Fruit fly (Drosophila melanogaster) whole organism, adult: ENCODE data around the gene CG7011.
A peak's percentile ranks its signal among the peaks of the same experiment; 100 is the strongest.

Source experiments
- CG11617 ChIP-seq: fragments of 200-800 bp; sonication (Bioruptor generic); optimal IDR thresholded peaks from 2 replicates; lab custom pipeline; 2017; ENCODE audit warnings: mild to moderate bottlenecking, missing biosample characterization, missing genetic modification reagents, missing genetic modification characterization
- CG12768 ChIP-seq: fragments of 200-800 bp; sonication (Bioruptor generic); optimal IDR thresholded peaks from 2 replicates; lab custom pipeline; 2017; ENCODE audit warnings: missing biosample characterization, missing genetic modification characterization, mild to moderate bottlenecking, moderate library complexity, missing genetic modification reagents
- CG14711 ChIP-seq: fragments of 200-800 bp; sonication (Bioruptor generic); optimal IDR thresholded peaks from 2 replicates; lab custom pipeline; 2018; ENCODE audit warnings: missing biosample characterization, mild to moderate bottlenecking, missing genetic modification characterization, moderate library complexity
- CG1620 ChIP-seq: fragments of 200-800 bp; sonication (Bioruptor generic); optimal IDR thresholded peaks from 2 replicates; lab custom pipeline; 2016; ENCODE audit warnings: missing biosample characterization, missing genetic modification characterization
- CG33017 ChIP-seq: fragments of 200-800 bp; sonication (Bioruptor generic); optimal IDR thresholded peaks from 2 replicates; lab custom pipeline; 2018; ENCODE audit warnings: missing biosample characterization, mild to moderate bottlenecking, missing genetic modification characterization, moderate library complexity
- CG5204 ChIP-seq: fragments of 200-800 bp; sonication (Bioruptor generic); optimal IDR thresholded peaks from 2 replicates; lab custom pipeline; 2016; ENCODE audit warnings: missing biosample characterization, missing genetic modification characterization
- CG7045 ChIP-seq: fragments of 200-800 bp; sonication (Bioruptor generic); optimal IDR thresholded peaks from 2 replicates; lab custom pipeline; 2017; ENCODE audit warnings: missing biosample characterization, mild to moderate bottlenecking, missing genetic modification characterization
- CG7101 ChIP-seq: fragments of 200-800 bp; sonication (Bioruptor generic); optimal IDR thresholded peaks from 2 replicates; lab custom pipeline; 2018; ENCODE audit warnings: missing biosample characterization, mild to moderate bottlenecking, missing genetic modification characterization, moderate library complexity
- Clk ChIP-seq: fragments of 200-800 bp; sonication (Bioruptor generic); optimal IDR thresholded peaks from 2 replicates; lab custom pipeline; 2017; ENCODE audit warnings: missing biosample characterization, missing genetic modification characterization
- Crg-1 ChIP-seq: fragments of 200-800 bp; sonication (Bioruptor generic); optimal IDR thresholded peaks from 2 replicates; lab custom pipeline; 2016; ENCODE audit warnings: missing biosample characterization, missing genetic modification characterization
- Hr96 ChIP-seq: fragments of 200-800 bp; sonication (Bioruptor generic); optimal IDR thresholded peaks from 2 replicates; lab custom pipeline; 2016; ENCODE audit warnings: missing biosample characterization, missing genetic modification characterization
- Mnt ChIP-seq: fragments of 200-800 bp; sonication (Bioruptor generic); optimal IDR thresholded peaks from 2 replicates; lab custom pipeline; 2016; ENCODE audit warnings: missing biosample characterization, mild to moderate bottlenecking, missing genetic modification characterization
- bab1 ChIP-seq: fragments of 200-800 bp; sonication (Bioruptor generic); optimal IDR thresholded peaks from 3 replicates; lab custom pipeline; 2019; ENCODE audit warnings: missing biosample characterization, mild to moderate bottlenecking, missing genetic modification characterization, moderate library complexity
- cic ChIP-seq: fragments of 200-800 bp; sonication (Bioruptor generic); optimal IDR thresholded peaks from 2 replicates; lab custom pipeline; 2017; ENCODE audit warnings: missing biosample characterization, mild to moderate bottlenecking, missing genetic modification characterization, moderate library complexity
- cnc ChIP-seq, 2 experiments: fragments of >200 bp; optimal IDR thresholded peaks; 2 replicates each; lab custom pipeline; 2017
- kay ChIP-seq: fragments of 200-800 bp; sonication (Bioruptor generic); peaks from one replicate; lab custom pipeline; 2016; ENCODE audit warnings: missing biosample characterization, missing genetic modification characterization, borderline replicate concordance
- ovo ChIP-seq: fragments of 200-800 bp; sonication (Bioruptor generic); optimal IDR thresholded peaks from 2 replicates; lab custom pipeline; 2016; ENCODE audit warnings: missing biosample characterization, missing genetic modification characterization
- pad ChIP-seq: fragments of 200-800 bp; sonication (Bioruptor generic); optimal IDR thresholded peaks from 3 replicates; lab custom pipeline; 2017; ENCODE audit warnings: missing biosample characterization, missing genetic modification characterization, mild to moderate bottlenecking, moderate library complexity, missing genetic modification reagents
- tj ChIP-seq: fragments of 200-800 bp; sonication (Bioruptor generic); optimal IDR thresholded peaks from 3 replicates; lab custom pipeline; 2017; ENCODE audit warnings: missing biosample characterization, mild to moderate bottlenecking, missing genetic modification characterization, moderate library complexity
- toe ChIP-seq: fragments of 200-800 bp; sonication (Bioruptor generic); optimal IDR thresholded peaks from 2 replicates; lab custom pipeline; 2016; ENCODE audit warnings: missing biosample characterization, missing genetic modification characterization

The CG7011 gene

dm6 chr3L:15187782-15188181 is 24.4 kb upstream of the CG7011 start:
- TF ChIP-seq CG14711 (tag; lab: Kevin White, UChicago) (no peak), cnc (optimal IDR thresholded peaks at IDR 0.05; lab: Kevin White, UChicago) (no peak), Crg-1 (GFP tag; lab: Kevin White, UChicago) (no peak), toe (GFP tag; lab: Kevin White, UChicago) (no peak), ovo (GFP tag; lab: Kevin White, UChicago) (no peak), kay (GFP tag; lab: Kevin White, UChicago) (peak; percentile 11)

dm6 chr3L:15180816-15181215 is 17.4 kb upstream of the CG7011 start:
- TF ChIP-seq CG12768 (GFP tag; lab: Kevin White, UChicago) (no peak), CG5204 (no peak), Clk (GFP tag; lab: Kevin White, UChicago) (no peak), ovo (GFP tag; lab: Kevin White, UChicago) (no peak), CG14711 (tag; lab: Kevin White, UChicago) (no peak), bab1 (GFP tag; lab: Kevin White, UChicago) (no peak), Mnt (GFP tag; lab: Kevin White, UChicago) (no peak), Hr96 (GFP tag; lab: Kevin White, UChicago) (no peak)

DNA sequence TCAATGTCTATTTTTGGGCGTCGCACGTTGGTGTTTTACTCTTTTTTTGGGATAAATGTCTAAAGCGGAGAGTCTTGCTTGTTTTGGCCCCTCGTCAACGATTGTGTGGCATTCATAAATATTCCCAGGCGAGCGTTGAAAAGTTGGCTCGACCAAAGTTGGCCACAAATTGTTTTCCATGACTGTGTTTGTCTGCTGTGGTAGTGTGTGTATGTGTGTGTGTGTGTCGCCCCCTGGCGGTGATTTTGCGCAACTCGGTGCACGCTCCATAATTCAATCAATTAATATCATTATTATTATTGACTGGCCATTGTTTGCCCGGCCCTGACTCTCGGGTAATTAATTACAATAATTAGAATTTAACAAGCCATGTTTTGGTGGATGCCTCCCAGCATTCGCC is 15.2 kb upstream of the CG7011 start:
- TF ChIP-seq cic (GFP tag; lab: Kevin White, UChicago) (no peak), CG7101 (tag; lab: Kevin White, UChicago) (no peak), pad (GFP tag; lab: Kevin White, UChicago) (no peak), ovo (GFP tag; lab: Kevin White, UChicago) (no peak), tj (GFP tag; lab: Kevin White, UChicago) (no peak), CG33017 (tag; lab: Kevin White, UChicago) (no peak), CG1620 (GFP tag; lab: Kevin White, UChicago) (no peak)

- no peak for TF ChIP-seq CG7101 (tag; lab: Kevin White, UChicago)
- TF ChIP-seq cic (GFP tag; lab: Kevin White, UChicago): no peak
- TF ChIP-seq CG12768 (GFP tag; lab: Kevin White, UChicago): no peak
- no peak for TF ChIP-seq CG7045 (GFP tag; lab: Kevin White, UChicago)
- TF ChIP-seq Hr96 (GFP tag; lab: Kevin White, UChicago): no peak
Measured at dm6 chr3L:15176641-15177215, 13.3 kb upstream of the CG7011 start.

DNA sequence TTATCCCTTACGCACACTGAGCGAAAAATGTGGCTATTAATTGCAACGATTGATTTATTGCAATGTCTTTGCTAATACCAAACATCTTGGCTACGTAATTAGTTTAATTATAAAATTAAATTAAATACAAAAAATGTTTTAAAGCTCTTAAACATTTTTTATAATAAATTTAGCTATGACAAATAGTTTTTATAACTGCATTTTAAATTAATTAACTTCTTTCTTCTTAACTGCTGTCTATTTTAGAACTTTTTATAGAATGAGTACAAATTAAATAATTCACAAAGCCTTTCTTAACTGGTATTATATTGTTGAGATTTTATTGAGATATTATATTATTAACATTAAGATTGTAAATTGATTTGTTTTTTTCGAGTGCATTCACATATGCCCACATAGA is 11.4 kb upstream of the CG7011 start:
- no peak for TF ChIP-seq cic (GFP tag; lab: Kevin White, UChicago)
- TF ChIP-seq kay (GFP tag; lab: Kevin White, UChicago): no peak
- TF ChIP-seq CG7101 (tag; lab: Kevin White, UChicago): no peak
- no peak for TF ChIP-seq CG11617 (GFP tag; lab: Kevin White, UChicago)
- no peak for TF ChIP-seq CG5204
- no peak for TF ChIP-seq bab1 (GFP tag; lab: Kevin White, UChicago)
- TF ChIP-seq Crg-1 (GFP tag; lab: Kevin White, UChicago): no peak

dm6 chr3L:15174086-15174485 is 10.7 kb upstream of the CG7011 start:
- no peak for TF ChIP-seq ovo (GFP tag; lab: Kevin White, UChicago)
- TF ChIP-seq toe (GFP tag; lab: Kevin White, UChicago): no peak
- no peak for TF ChIP-seq cnc (optimal IDR thresholded peaks at IDR 0.05; lab: Kevin White, UChicago)
- no peak for TF ChIP-seq CG11617 (GFP tag; lab: Kevin White, UChicago)
- TF ChIP-seq CG14711 (tag; lab: Kevin White, UChicago): no peak
- TF ChIP-seq pad (GFP tag; lab: Kevin White, UChicago): no peak
- TF ChIP-seq kay (GFP tag; lab: Kevin White, UChicago): no peak
- TF ChIP-seq tj (GFP tag; lab: Kevin White, UChicago): no peak
- TF ChIP-seq Clk (GFP tag; lab: Kevin White, UChicago): no peak
- no peak for TF ChIP-seq Mnt (GFP tag; lab: Kevin White, UChicago)
- TF ChIP-seq CG5204: no peak
- no peak for TF ChIP-seq bab1 (GFP tag; lab: Kevin White, UChicago)

dm6 chr3L:15172404-15173055 is 9.1 kb upstream of the CG7011 start:
- TF ChIP-seq CG12768 (GFP tag; lab: Kevin White, UChicago) (no peak), Hr96 (GFP tag; lab: Kevin White, UChicago) (no peak), ovo (GFP tag; lab: Kevin White, UChicago) (no peak), CG5204 (no peak), Mnt (GFP tag; lab: Kevin White, UChicago) (no peak), bab1 (GFP tag; lab: Kevin White, UChicago) (no peak), CG7101 (tag; lab: Kevin White, UChicago) (no peak), kay (GFP tag; lab: Kevin White, UChicago) (no peak), tj (GFP tag; lab: Kevin White, UChicago) (peak; percentile 61)
